Worm (Caenorhabditis elegans) whole organism, mixed stage, embryonic: ENCODE data around the gene M03F4.6.
A peak's percentile ranks its signal among the peaks of the same experiment; 100 is the strongest.

Experiments
- M03D4.4 ChIP-seq: sonication (generic microtip); optimal IDR thresholded peaks from 2 replicates; lab custom pipeline; 2017; ENCODE audit warnings: mild to moderate bottlenecking, missing genetic modification characterization, missing compliant biosample characterization
- bed-3 ChIP-seq: fragments of 200-800 bp; sonication (Bioruptor generic); optimal IDR thresholded peaks from 3 replicates; lab custom pipeline; 2018; ENCODE audit warnings: mild to moderate bottlenecking, missing genetic modification characterization, moderate library complexity, missing compliant biosample characterization
- ceh-39 ChIP-seq: fragments of 150-350 bp; optimal IDR thresholded peaks from 2 replicates; lab custom pipeline; 2014; ENCODE audit warnings: missing biosample characterization, missing genetic modification characterization
- ces-1 ChIP-seq: fragments of 150-350 bp; optimal IDR thresholded peaks from 2 replicates; lab custom pipeline; 2014; ENCODE audit warnings: missing biosample characterization, missing genetic modification reagents, missing genetic modification characterization
- cnd-1 ChIP-seq: fragments of 200-800 bp; sonication (Bioruptor generic); optimal IDR thresholded peaks from 2 replicates; lab custom pipeline; 2018; ENCODE audit warnings: mild to moderate bottlenecking, missing genetic modification characterization, missing compliant biosample characterization
- drap-1 ChIP-seq: fragments of 200-800 bp; sonication (Bioruptor generic); optimal IDR thresholded peaks from 3 replicates; lab custom pipeline; 2018; ENCODE audit warnings: mild to moderate bottlenecking, missing genetic modification characterization, missing compliant biosample characterization
- elt-3 ChIP-seq: fragments of 150-350 bp; optimal IDR thresholded peaks from 2 replicates; lab custom pipeline; 2014; ENCODE audit warnings: missing biosample characterization, missing genetic modification characterization
- flh-1 ChIP-seq: fragments of 200-800 bp; sonication (Bioruptor generic); optimal IDR thresholded peaks from 2 replicates; lab custom pipeline; 2018; ENCODE audit warnings: mild to moderate bottlenecking, missing genetic modification characterization, moderate library complexity, missing compliant biosample characterization
- hlh-1 ChIP-seq: fragments of 150-350 bp; optimal IDR thresholded peaks from 2 replicates; lab custom pipeline; 2014; ENCODE audit warnings: missing biosample characterization, missing genetic modification reagents, missing genetic modification characterization
- lin-13 ChIP-seq: fragments of 150-350 bp; optimal IDR thresholded peaks from 2 replicates; lab custom pipeline; 2014; ENCODE audit warnings: missing biosample characterization, missing genetic modification characterization
- lin-32 ChIP-seq: fragments of 200-800 bp; sonication (Bioruptor generic); optimal IDR thresholded peaks from 2 replicates; lab custom pipeline; 2018; ENCODE audit warnings: mild to moderate bottlenecking, missing genetic modification characterization, missing compliant biosample characterization
- lsy-2 ChIP-seq: fragments of 150-350 bp; optimal IDR thresholded peaks from 2 replicates; lab custom pipeline; 2014; ENCODE audit warnings: missing biosample characterization, missing genetic modification characterization
- mab-5 ChIP-seq: fragments of 150-350 bp; optimal IDR thresholded peaks from 2 replicates; lab custom pipeline; 2014; ENCODE audit warnings: missing biosample characterization, missing genetic modification characterization
- mep-1 ChIP-seq: fragments of 150-350 bp; optimal IDR thresholded peaks from 2 replicates; lab custom pipeline; 2017; ENCODE audit warnings: missing biosample characterization, missing genetic modification reagents, missing genetic modification characterization, inconsistent platforms
- nhr-12 ChIP-seq: fragments of 150-350 bp; optimal IDR thresholded peaks from 2 replicates; lab custom pipeline; 2014; ENCODE audit warnings: missing biosample characterization, missing genetic modification characterization
- nhr-2 ChIP-seq: fragments of 150-350 bp; optimal IDR thresholded peaks from 2 replicates; lab custom pipeline; 2014; ENCODE audit warnings: missing biosample characterization, missing genetic modification characterization
- nhr-237 ChIP-seq: fragments of 150-350 bp; optimal IDR thresholded peaks from 2 replicates; lab custom pipeline; 2014; ENCODE audit warnings: missing biosample characterization, missing genetic modification characterization
- pha-4 ChIP-seq: fragments of 150-350 bp; optimal IDR thresholded peaks from 2 replicates; lab custom pipeline; 2018; ENCODE audit warnings: missing biosample characterization, missing genetic modification reagents, missing genetic modification characterization
- sem-2 ChIP-seq: fragments of 200-800 bp; sonication (Bioruptor generic); optimal IDR thresholded peaks from 2 replicates; lab custom pipeline; 2018; ENCODE audit warnings: mild to moderate bottlenecking, missing genetic modification characterization, missing compliant biosample characterization
- snpc-4 ChIP-seq: fragments of 150-350 bp; optimal IDR thresholded peaks from 2 replicates; lab custom pipeline; 2014; ENCODE audit warnings: missing biosample characterization, missing genetic modification characterization
- sptf-1 ChIP-seq: sonication (generic microtip); optimal IDR thresholded peaks from 2 replicates; lab custom pipeline; 2017; ENCODE audit warnings: mild to moderate bottlenecking, missing genetic modification characterization, moderate library complexity, missing compliant biosample characterization
- tbx-8 ChIP-seq: fragments of 200-800 bp; sonication (Bioruptor generic); optimal IDR thresholded peaks from 2 replicates; lab custom pipeline; 2018; ENCODE audit warnings: mild to moderate bottlenecking, missing genetic modification characterization, moderate library complexity, missing compliant biosample characterization
- unc-120 ChIP-seq: sonication (generic microtip); optimal IDR thresholded peaks from 2 replicates; lab custom pipeline; 2017; ENCODE audit warnings: missing genetic modification characterization, missing compliant biosample characterization; ENCODE audit not compliant: poor library complexity, severe bottlenecking
- unc-39 ChIP-seq: fragments of 150-350 bp; optimal IDR thresholded peaks from 2 replicates; lab custom pipeline; 2014; ENCODE audit warnings: missing biosample characterization, missing genetic modification characterization
- unc-62 ChIP-seq: fragments of 150-350 bp; optimal IDR thresholded peaks from 2 replicates; lab custom pipeline; 2014; ENCODE audit warnings: missing biosample characterization, missing genetic modification reagents, missing genetic modification characterization

M03F4.6 gene

ce11 chrX:4959440-4959839, 9.7 kb downstream of the M03F4.6 start:
- no peak for TF ChIP-seq nhr-12 (tag; lab: Kevin White, UChicago)
- peak; percentile 3 for TF ChIP-seq ces-1 (GFP tag; lab: Kevin White, UChicago)
- TF ChIP-seq lsy-2 (tag; lab: Kevin White, UChicago) = no peak
- peak; percentile 1 for TF ChIP-seq hlh-1
- no peak for TF ChIP-seq unc-39 (tag; lab: Kevin White, UChicago)
- TF ChIP-seq drap-1 (GFP tag; lab: Kevin White, UChicago) = no peak

- TF ChIP-seq hlh-1 = no peak
- TF ChIP-seq mep-1 (tag; lab: Kevin White, UChicago) = no peak
- no peak for TF ChIP-seq tbx-8 (GFP tag; lab: Kevin White, UChicago)
- TF ChIP-seq ceh-39 (tag; lab: Kevin White, UChicago) = no peak
These were observed 10.1 kb downstream of the M03F4.6 start for ce11 chrX:4958986-4959385.

ce11 chrX:4957259-4957658, 11.9 kb downstream of the M03F4.6 start, which contains the start of gene M03F4.4:
Gene M03F4.4 (minus strand): TSS chrX:4957418.
- TF ChIP-seq bed-3 (GFP tag; lab: Kevin White, UChicago) (no peak), unc-62 (GFP tag; lab: Kevin White, UChicago) (peak; percentile 55), cnd-1 (tag; lab: Kevin White, UChicago) (no peak), unc-120 (tag; lab: Kevin White, UChicago) (peak; percentile 81), drap-1 (GFP tag; lab: Kevin White, UChicago) (no peak), sem-2 (GFP tag; lab: Kevin White, UChicago) (no peak), pha-4 (no peak), snpc-4 (tag; lab: Kevin White, UChicago) (no peak), hlh-1 (peak; percentile 70), sptf-1 (tag; lab: Kevin White, UChicago) (no peak), M03D4.4 (tag; lab: Kevin White, UChicago) (peak; percentile 4), nhr-237 (tag; lab: Kevin White, UChicago) (peak; percentile 25)
- TF ChIP-seq, all 35 proteins: peak for 5

- TF ChIP-seq cnd-1 (tag; lab: Kevin White, UChicago) (no peak), ceh-39 (tag; lab: Kevin White, UChicago) (no peak), bed-3 (GFP tag; lab: Kevin White, UChicago) (no peak), M03D4.4 (tag; lab: Kevin White, UChicago) (no peak), sptf-1 (tag; lab: Kevin White, UChicago) (no peak), nhr-2 (tag; lab: Kevin White, UChicago) (no peak), elt-3 (tag; lab: Kevin White, UChicago) (no peak), unc-120 (tag; lab: Kevin White, UChicago) (no peak), ces-1 (GFP tag; lab: Kevin White, UChicago) (no peak), mab-5 (tag; lab: Kevin White, UChicago) (no peak), lin-13 (tag; lab: Kevin White, UChicago) (no peak), nhr-237 (tag; lab: Kevin White, UChicago) (no peak)
These were observed 21.4 kb downstream of the M03F4.6 start, which contains the start of gene tyra-3 for ce11 chrX:4947749-4948148. Gene tyra-3 (plus strand): TSS chrX:4948049.

- no peak for TF ChIP-seq cnd-1 (tag; lab: Kevin White, UChicago)
These were observed 30.1 kb downstream of the M03F4.6 start for ce11 chrX:4938990-4939389.

ce11 chrX:4932964-4933363, 36.2 kb downstream of the M03F4.6 start:
- no peak for TF ChIP-seq nhr-237 (tag; lab: Kevin White, UChicago)
- peak; percentile 56 for TF ChIP-seq ces-1 (GFP tag; lab: Kevin White, UChicago)
- TF ChIP-seq lsy-2 (tag; lab: Kevin White, UChicago) = no peak
- no peak for TF ChIP-seq unc-39 (tag; lab: Kevin White, UChicago)
- TF ChIP-seq flh-1 (GFP tag; lab: Kevin White, UChicago) = no peak
- no peak for TF ChIP-seq unc-120 (tag; lab: Kevin White, UChicago)
- no peak for TF ChIP-seq lin-32 (GFP tag; lab: Kevin White, UChicago)

ce11 chrX:4932023-4932422, 37.1 kb downstream of the M03F4.6 start:
- TF ChIP-seq ces-1 (GFP tag; lab: Kevin White, UChicago) (peak; percentile 78), nhr-237 (tag; lab: Kevin White, UChicago) (no peak)
